Fruit fly (Drosophila melanogaster): Measurements from ENCODE around the gene alpha-Est2.

- TF ChIP-seq B-H1 (GFP tag; IDR thresholded peaks at IDR 0.05): no peak
- TF ChIP-seq CG12744 (GFP tag; optimal IDR thresholded peaks at IDR 0.05): no peak
These were observed 49.6 kb downstream of the alpha-Est2 start for dm6 chr3R:7591189-7591588.

Measured in whole organism, embryonic.